Worm (Caenorhabditis elegans): ENCODE measurements around the gene pcp-2.
A peak's percentile ranks its signal among the peaks of the same experiment; 100 is the strongest.

Gene pcp-2

DNA sequence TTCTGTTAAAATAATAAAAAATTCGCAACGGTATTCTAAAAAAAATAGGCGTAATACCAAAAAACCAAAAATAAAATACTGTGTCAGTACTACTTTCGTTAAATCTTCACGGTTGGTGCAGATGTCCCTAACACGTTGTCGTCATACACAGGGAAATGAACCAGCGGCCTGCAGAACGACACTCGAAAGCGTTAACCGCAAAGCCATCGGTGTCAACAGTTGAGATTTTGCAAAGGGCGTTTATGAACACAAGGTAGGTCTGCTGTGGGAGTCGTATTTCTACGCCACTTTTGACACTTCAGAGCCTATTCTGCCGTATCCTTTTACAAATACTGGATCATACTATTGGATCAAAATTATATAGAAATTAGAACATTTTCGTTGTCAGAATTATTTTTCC, 26.3 kb upstream of the pcp-2 start (continued):
- TF ChIP-seq ceh-14 (tag; optimal IDR thresholded peaks at IDR 0.05) (peak; percentile 78), pax-1 (tag; optimal IDR thresholded peaks at IDR 0.05) (no peak), odd-2 (tag; optimal IDR thresholded peaks at IDR 0.05) (peak; percentile 55), Y22D7AL.16 (tag; optimal IDR thresholded peaks at IDR 0.05) (peak; percentile 90), fkh-6 (tag; optimal IDR thresholded peaks at IDR 0.05) (peak; percentile 91), fkh-10 (GFP tag; optimal IDR thresholded peaks at IDR 0.05) (no peak), ets-4 (tag; optimal IDR thresholded peaks at IDR 0.05) (peak; percentile 36), pqm-1 (tag; optimal IDR thresholded peaks at IDR 0.05) (peak; percentile 72), madf-2 (tag; optimal IDR thresholded peaks at IDR 0.05) (peak; percentile 89), elt-2 (tag; optimal IDR thresholded peaks at IDR 0.05) (peak; percentile 96), ceh-6 (GFP tag; optimal IDR thresholded peaks at IDR 0.05) (peak; percentile 96), T23F11.4 (GFP tag; optimal IDR thresholded peaks at IDR 0.05) (peak; percentile 94), C38D4.7 (GFP tag; optimal IDR thresholded peaks at IDR 0.05) (peak; percentile 91), elt-4 (tag; optimal IDR thresholded peaks at IDR 0.05) (no peak), sox-2 (GFP tag; IDR thresholded peaks at IDR 0.05) (peak; percentile 72), ahr-1 (tag; optimal IDR thresholded peaks at IDR 0.05) (peak; percentile 72), ceh-31 (tag; optimal IDR thresholded peaks at IDR 0.05) (peak; percentile 87), C08G9.2 (tag; optimal IDR thresholded peaks at IDR 0.05) (peak; percentile 85), ttx-3 (tag; optimal IDR thresholded peaks at IDR 0.05) (peak; percentile 94), nhr-11 (tag; optimal IDR thresholded peaks at IDR 0.05) (no peak), ref-2 (tag; optimal IDR thresholded peaks at IDR 0.05) (peak; percentile 88), ceh-34 (tag; optimal IDR thresholded peaks at IDR 0.05) (peak; percentile 94), ceh-48 (tag; optimal IDR thresholded peaks at IDR 0.05) (peak; percentile 84), fax-1 (tag; optimal IDR thresholded peaks at IDR 0.05) (peak; percentile 85), pha-2 (tag; optimal IDR thresholded peaks at IDR 0.05) (peak; percentile 91), che-1 (tag; optimal IDR thresholded peaks at IDR 0.05) (peak; percentile 94), hlh-6 (tag; optimal IDR thresholded peaks at IDR 0.05) (peak; percentile 95), ceh-30 (tag; optimal IDR thresholded peaks at IDR 0.05) (peak; percentile 75), zip-5 (tag; optimal IDR thresholded peaks at IDR 0.05) (peak; percentile 77), sox-4 (tag; optimal IDR thresholded peaks at IDR 0.05) (peak; percentile 92), hlh-15 (tag; optimal IDR thresholded peaks at IDR 0.05) (peak; percentile 86), ceh-22 (tag; optimal IDR thresholded peaks at IDR 0.05) (no peak), hlh-8 (tag; optimal IDR thresholded peaks at IDR 0.05) (peak; percentile 83), tbx-7 (tag; optimal IDR thresholded peaks at IDR 0.05) (peak; percentile 60), lin-11 (tag; optimal IDR thresholded peaks at IDR 0.05) (peak; percentile 88), ceh-24 (tag; optimal IDR thresholded peaks at IDR 0.05) (peak; percentile 65), lim-6 (tag; optimal IDR thresholded peaks at IDR 0.05) (peak; percentile 13), eyg-1 (tag; optimal IDR thresholded peaks at IDR 0.05) (peak; percentile 92), pros-1 (tag; optimal IDR thresholded peaks at IDR 0.05) (no peak), F13H6.1 (tag; optimal IDR thresholded peaks at IDR 0.05) (peak; percentile 85), nhr-232 (tag; optimal IDR thresholded peaks at IDR 0.05) (peak; percentile 90), pha-4 (tag; optimal IDR thresholded peaks at IDR 0.05) (no peak), ama-1 (optimal IDR thresholded peaks at IDR 0.05) (no peak), ztf-16 (tag; optimal IDR thresholded peaks at IDR 0.05) (peak; percentile 94), pat-9 (tag; optimal IDR thresholded peaks at IDR 0.05) (peak; percentile 92), pag-3 (tag; optimal IDR thresholded peaks at IDR 0.05; ENCODE audit: borderline replicate concordance) (peak; percentile 56)

ce11 chrIV:9184547-9184946, 19.6 kb upstream of the pcp-2 start, which contains the start of gene C07C7.1:
TSS of gene C07C7.1 (plus strand) at chrIV:9184847.
- TF ChIP-seq unc-86 (tag; optimal IDR thresholded peaks at IDR 0.05): no peak
- no peak for TF ChIP-seq tbx-2 (tag; optimal IDR thresholded peaks at IDR 0.05)
- TF ChIP-seq che-1 (tag; optimal IDR thresholded peaks at IDR 0.05): no peak
- no peak for TF ChIP-seq nfya-1 (tag; optimal IDR thresholded peaks at IDR 0.05)
- no peak for TF ChIP-seq ceh-48 (tag; optimal IDR thresholded peaks at IDR 0.05)
- TF ChIP-seq ceh-31 (tag; optimal IDR thresholded peaks at IDR 0.05): no peak
- no peak for TF ChIP-seq pat-9 (tag; optimal IDR thresholded peaks at IDR 0.05)

Measured in whole organism, late embryonic.